Fruit fly (Drosophila melanogaster): ENCODE results near the gene fd3F.
"Not testable (repeated sequence)": the region's sequence is repeated elsewhere in the genome, so short reads cannot be mapped to it uniquely, and the experiment has no call there.

DNA sequence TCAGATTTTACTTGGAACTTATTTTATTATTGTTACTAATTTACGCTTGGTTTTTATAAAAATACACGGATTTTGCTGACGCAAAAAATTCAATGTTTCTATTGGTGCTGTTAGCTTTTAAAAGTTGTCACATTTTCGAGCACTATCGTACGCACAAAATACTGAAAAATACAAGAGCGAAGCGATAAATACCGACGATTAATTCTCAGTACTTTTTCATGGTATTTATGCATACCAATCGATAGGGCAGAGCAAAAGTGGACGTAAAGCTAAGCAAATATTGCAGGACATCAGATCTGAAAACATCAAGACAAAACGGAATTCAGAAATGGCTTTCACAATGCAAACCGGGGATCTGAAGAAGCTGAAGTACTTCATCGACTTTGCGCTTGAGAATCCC, 3.2 kb upstream of the fd3F start, which contains the start of gene HIP:
- not testable (repeated sequence) for TF ChIP-seq CG33017 (tag; optimal IDR thresholded peaks at IDR 0.05); CG5204 (GFP tag; optimal IDR thresholded peaks at IDR 0.05); CG1620 (GFP tag; optimal IDR thresholded peaks at IDR 0.05); Clk (GFP tag; optimal IDR thresholded peaks at IDR 0.05); pad (GFP tag; optimal IDR thresholded peaks at IDR 0.05); kay (GFP tag; ENCODE audit: borderline replicate concordance); CG7101 (tag; optimal IDR thresholded peaks at IDR 0.05)

All from whole organism, adult.